Worm (Caenorhabditis elegans) whole organism, L3 larva: Measurements from ENCODE around the gene srxa-8.
A peak's percentile ranks its signal among the peaks of the same experiment; 100 is the strongest.

ENCODE experiments used
- R02D3.7 ChIP-seq: fragments of 150-350 bp; optimal IDR thresholded peaks from 2 replicates; lab custom pipeline; 2014; ENCODE audit warnings: missing biosample characterization, missing genetic modification characterization
- ZK546.5 ChIP-seq: sonication (generic microtip); optimal IDR thresholded peaks from 2 replicates; lab custom pipeline; 2017; ENCODE audit warnings: missing biosample characterization, missing genetic modification characterization
- aly-2 ChIP-seq: fragments of 150-350 bp; optimal IDR thresholded peaks from 2 replicates; lab custom pipeline; 2014; ENCODE audit warnings: missing biosample characterization, missing genetic modification characterization
- ceh-16 ChIP-seq: sonication (generic microtip); optimal IDR thresholded peaks from 2 replicates; lab custom pipeline; 2017; ENCODE audit warnings: missing biosample characterization, missing genetic modification characterization
- ceh-28 ChIP-seq: fragments of 150-350 bp; optimal IDR thresholded peaks from 2 replicates; lab custom pipeline; 2014; ENCODE audit warnings: missing biosample characterization, missing genetic modification reagents, missing genetic modification characterization
- ceh-82 ChIP-seq: fragments of 150-350 bp; optimal IDR thresholded peaks from 2 replicates; lab custom pipeline; 2014; ENCODE audit warnings: missing biosample characterization, missing genetic modification characterization
- ceh-9 ChIP-seq: sonication (generic microtip); optimal IDR thresholded peaks from 2 replicates; lab custom pipeline; 2018; ENCODE audit warnings: missing biosample characterization, missing genetic modification characterization
- egl-27 ChIP-seq: sonication (generic microtip); optimal IDR thresholded peaks from 4 replicates; lab custom pipeline; 2017; ENCODE audit warnings: missing biosample characterization, missing genetic modification reagents, missing genetic modification characterization
- egl-5 ChIP-seq: fragments of 150-350 bp; optimal IDR thresholded peaks from 2 replicates; lab custom pipeline; 2017; ENCODE audit warnings: missing biosample characterization, missing genetic modification reagents, missing genetic modification characterization, inconsistent platforms
- elt-1 ChIP-seq: fragments of 150-350 bp; optimal IDR thresholded peaks from 2 replicates; lab custom pipeline; 2014; ENCODE audit warnings: missing biosample characterization, missing genetic modification characterization
- elt-2 ChIP-seq: sonication (generic microtip); optimal IDR thresholded peaks from 2 replicates; lab custom pipeline; 2016; ENCODE audit warnings: missing genetic modification reagents, mild to moderate bottlenecking, missing genetic modification characterization, missing compliant biosample characterization
- elt-3 ChIP-seq, 3 experiments: fragments of 150-350 bp in 1 of 3; sonication (generic microtip) in 2 of 3; optimal IDR thresholded peaks; 2 replicates in 2 of 3; 4 replicates in 1 of 3; lab custom pipeline; 2014 to 2017; ENCODE audit warnings: missing biosample characterization in 3 of 3, missing genetic modification characterization in 3 of 3
- eor-1 ChIP-seq, 2 experiments: fragments of 150-350 bp; optimal IDR thresholded peaks; 2 replicates each; lab custom pipeline; 2014 to 2018; ENCODE audit warnings: missing biosample characterization in 2 of 2, missing genetic modification characterization in 2 of 2
- fkh-10 ChIP-seq: sonication (generic microtip); optimal IDR thresholded peaks from 2 replicates; lab custom pipeline; 2017; ENCODE audit warnings: missing biosample characterization, missing genetic modification reagents, missing genetic modification characterization
- fkh-2 ChIP-seq: fragments of 150-350 bp; optimal IDR thresholded peaks from 2 replicates; lab custom pipeline; 2014; ENCODE audit warnings: missing biosample characterization, missing genetic modification reagents, missing genetic modification characterization
- fos-1 ChIP-seq: fragments of 150-350 bp; optimal IDR thresholded peaks from 2 replicates; lab custom pipeline; 2014; ENCODE audit warnings: missing biosample characterization, missing genetic modification characterization
- hmg-11 ChIP-seq: sonication (generic microtip); optimal IDR thresholded peaks from 2 replicates; lab custom pipeline; 2016; ENCODE audit warnings: missing genetic modification characterization, missing compliant biosample characterization
- jun-1 ChIP-seq: fragments of 150-350 bp; optimal IDR thresholded peaks from 2 replicates; lab custom pipeline; 2014; ENCODE audit warnings: missing biosample characterization, missing genetic modification reagents, missing genetic modification characterization
- lin-15B ChIP-seq: fragments of 150-350 bp; optimal IDR thresholded peaks from 2 replicates; lab custom pipeline; 2014; ENCODE audit warnings: missing biosample characterization, missing genetic modification characterization
- lin-39 ChIP-seq: fragments of 150-350 bp; optimal IDR thresholded peaks from 2 replicates; lab custom pipeline; 2018; ENCODE audit warnings: missing biosample characterization, missing genetic modification reagents, missing genetic modification characterization
- lsy-12 ChIP-seq: sonication (generic microtip); optimal IDR thresholded peaks from 2 replicates; lab custom pipeline; 2016; ENCODE audit warnings: mild to moderate bottlenecking, missing genetic modification characterization, missing compliant biosample characterization
- mdl-1 ChIP-seq: fragments of 150-350 bp; optimal IDR thresholded peaks from 2 replicates; lab custom pipeline; 2014; ENCODE audit warnings: missing biosample characterization, missing genetic modification characterization
- mml-1 ChIP-seq: fragments of 150-350 bp; sonication (generic microtip); optimal IDR thresholded peaks from 3 replicates; lab custom pipeline; 2014; ENCODE audit warnings: missing biosample characterization, missing genetic modification characterization
- nfya-1 ChIP-seq: sonication (generic microtip); optimal IDR thresholded peaks from 2 replicates; lab custom pipeline; 2017; ENCODE audit warnings: missing genetic modification characterization, mild to moderate bottlenecking, missing compliant biosample characterization, antibody characterized with exemption, moderate library complexity; ENCODE audit not compliant: insufficient read depth
- nhr-12 ChIP-seq: fragments of 150-350 bp; optimal IDR thresholded peaks from 2 replicates; lab custom pipeline; 2014; ENCODE audit warnings: missing biosample characterization, missing genetic modification characterization
- nhr-23 ChIP-seq: fragments of 150-350 bp; optimal IDR thresholded peaks from 2 replicates; lab custom pipeline; 2014; ENCODE audit warnings: missing biosample characterization, missing genetic modification reagents, missing genetic modification characterization
- nhr-25 ChIP-seq: sonication (generic microtip); optimal IDR thresholded peaks from 2 replicates; lab custom pipeline; 2017; ENCODE audit warnings: missing biosample characterization, missing genetic modification characterization
- nhr-28 ChIP-seq: fragments of 150-350 bp; optimal IDR thresholded peaks from 2 replicates; lab custom pipeline; 2014; ENCODE audit warnings: missing biosample characterization, missing genetic modification characterization
- nhr-43 ChIP-seq: sonication (generic microtip); optimal IDR thresholded peaks from 2 replicates; lab custom pipeline; 2016; ENCODE audit warnings: mild to moderate bottlenecking, missing genetic modification characterization, missing compliant biosample characterization; ENCODE audit not compliant: poor library complexity, severe bottlenecking
- nhr-67 ChIP-seq: fragments of 150-350 bp; optimal IDR thresholded peaks from 2 replicates; lab custom pipeline; 2014; ENCODE audit warnings: missing biosample characterization, missing genetic modification characterization
- nhr-76 ChIP-seq: fragments of 150-350 bp; sonication (generic microtip); optimal IDR thresholded peaks from 5 replicates; lab custom pipeline; 2014; ENCODE audit warnings: missing biosample characterization, missing genetic modification characterization
- nhr-77 ChIP-seq: fragments of 150-350 bp; optimal IDR thresholded peaks from 2 replicates; lab custom pipeline; 2014; ENCODE audit warnings: missing biosample characterization, missing genetic modification characterization
- pha-4 ChIP-seq: fragments of 150-350 bp; optimal IDR thresholded peaks from 2 replicates; lab custom pipeline; 2014; ENCODE audit warnings: missing biosample characterization, missing genetic modification reagents, missing genetic modification characterization
- pqm-1 ChIP-seq: fragments of 150-350 bp; optimal IDR thresholded peaks from 2 replicates; lab custom pipeline; 2017; ENCODE audit warnings: missing biosample characterization, missing genetic modification characterization, inconsistent platforms
- sea-2 ChIP-seq: fragments of 150-350 bp; sonication (generic microtip); optimal IDR thresholded peaks from 4 replicates; lab custom pipeline; 2014; ENCODE audit warnings: missing biosample characterization, missing genetic modification reagents, missing genetic modification characterization
- skn-1 ChIP-seq: fragments of 150-350 bp; optimal IDR thresholded peaks from 2 replicates; lab custom pipeline; 2014; ENCODE audit warnings: missing biosample characterization, missing genetic modification characterization
- snpc-4 ChIP-seq: fragments of 150-350 bp; optimal IDR thresholded peaks from 2 replicates; lab custom pipeline; 2014; ENCODE audit warnings: missing biosample characterization, missing genetic modification characterization
- tbx-2 ChIP-seq: sonication (generic microtip); optimal IDR thresholded peaks from 2 replicates; lab custom pipeline; 2016; ENCODE audit warnings: mild to moderate bottlenecking, missing genetic modification characterization, missing compliant biosample characterization
- unc-39 ChIP-seq: sonication (generic microtip); optimal IDR thresholded peaks from 4 replicates; lab custom pipeline; 2017; ENCODE audit warnings: missing biosample characterization, missing genetic modification characterization
- unc-62 ChIP-seq: fragments of 150-350 bp; sonication (generic microtip); optimal IDR thresholded peaks from 4 replicates; lab custom pipeline; 2014; ENCODE audit warnings: missing biosample characterization, missing genetic modification reagents, missing genetic modification characterization
- zag-1 ChIP-seq: fragments of 150-350 bp; optimal IDR thresholded peaks from 2 replicates; lab custom pipeline; 2014; ENCODE audit warnings: missing biosample characterization, missing genetic modification characterization
- ztf-11 ChIP-seq: fragments of 150-350 bp; optimal IDR thresholded peaks from 2 replicates; lab custom pipeline; 2014; ENCODE audit warnings: missing biosample characterization, missing genetic modification characterization
- ztf-4 ChIP-seq: fragments of 150-350 bp; optimal IDR thresholded peaks from 2 replicates; lab custom pipeline; 2014; ENCODE audit warnings: missing biosample characterization, missing genetic modification characterization

Gene srxa-8

ce11 chrX:13306869-13307446, 1.7 kb downstream of the srxa-8 start:
- TF ChIP-seq ceh-82 (tag; lab: Kevin White, UChicago) (peak; percentile 64), tbx-2 (peak; percentile 83), unc-39 (tag; lab: Kevin White, UChicago) (no peak), zag-1 (tag; lab: Kevin White, UChicago) (no peak), elt-1 (no peak), lin-15B (tag; lab: Kevin White, UChicago) (peak; percentile 36), ceh-9 (peak; percentile 34), hmg-11 (tag; lab: Kevin White, UChicago) (no peak), nhr-67 (tag; lab: Kevin White, UChicago) (no peak), ceh-16 (tag; lab: Kevin White, UChicago) (no peak), mml-1 (tag; lab: Kevin White, UChicago) (no peak), elt-2 (tag; lab: Kevin White, UChicago) (peak; percentile 55), snpc-4 (tag; lab: Kevin White, UChicago) (peak; percentile 36), egl-27 (tag; lab: Kevin White, UChicago) (peak; percentile 83), elt-3 (tag; optimal IDR thresholded peaks at IDR 0.05; lab: Kevin White, UChicago) (no peak), ceh-28 (peak; percentile 14), R02D3.7 (tag; lab: Kevin White, UChicago) (no peak), egl-5 (tag; lab: Kevin White, UChicago) (peak; percentile 54), nhr-28 (tag; lab: Kevin White, UChicago) (no peak), nhr-25 (tag; lab: Kevin White, UChicago) (peak; percentile 19), eor-1 (tag; optimal IDR thresholded peaks at IDR 0.05; lab: Kevin White, UChicago) (peak in 1 of 2 experiments; percentile 42), lsy-12 (tag; lab: Kevin White, UChicago) (peak; percentile 95), nhr-43 (tag; lab: Kevin White, UChicago) (peak; percentile 85), nhr-12 (tag; lab: Kevin White, UChicago) (no peak), aly-2 (tag; lab: Kevin White, UChicago) (no peak), fkh-10 (GFP tag; lab: Kevin White, UChicago) (peak; percentile 25), ztf-11 (tag; lab: Kevin White, UChicago) (no peak), nhr-23 (tag; lab: Kevin White, UChicago) (no peak), pha-4 (no peak), fos-1 (tag; lab: Kevin White, UChicago) (no peak), pqm-1 (tag; lab: Kevin White, UChicago) (peak; percentile 1), mdl-1 (tag; lab: Kevin White, UChicago) (no peak), skn-1 (tag; lab: Kevin White, UChicago) (peak; percentile 48), ZK546.5 (tag; lab: Kevin White, UChicago) (no peak), ztf-4 (no peak), nfya-1 (tag; lab: Kevin White, UChicago) (peak; percentile 68), jun-1 (peak; percentile 76), lin-39 (tag; lab: Kevin White, UChicago) (peak; percentile 75), nhr-77 (tag; lab: Kevin White, UChicago) (no peak), unc-62 (peak; percentile 65), sea-2 (GFP tag; lab: Kevin White, UChicago) (no peak)

- TF ChIP-seq snpc-4 (tag; lab: Kevin White, UChicago) (no peak), aly-2 (tag; lab: Kevin White, UChicago) (no peak), fkh-2 (tag; lab: Kevin White, UChicago) (no peak), mml-1 (tag; lab: Kevin White, UChicago) (no peak), ceh-9 (no peak), egl-5 (tag; lab: Kevin White, UChicago) (no peak), ceh-16 (tag; lab: Kevin White, UChicago) (no peak), ceh-82 (tag; lab: Kevin White, UChicago) (no peak), ceh-28 (no peak), fkh-10 (GFP tag; lab: Kevin White, UChicago) (no peak), ZK546.5 (tag; lab: Kevin White, UChicago) (no peak), nhr-76 (tag; lab: Kevin White, UChicago) (no peak), ztf-4 (no peak), nhr-67 (tag; lab: Kevin White, UChicago) (no peak), nhr-12 (tag; lab: Kevin White, UChicago) (no peak)
These were observed 2.9 kb downstream of the srxa-8 start, which contains the start of gene srd-43 for ce11 chrX:13305779-13306178. Gene srd-43, minus strand, starts transcription at chrX:13305844.
